Fruit fly (Drosophila melanogaster) whole organism, embryonic: ENCODE measurements around the gene ND-23.

Experiments
- Atf-2 ChIP-seq: fragments of 200-800 bp; sonication (Bioruptor generic); optimal IDR thresholded peaks from 2 replicates; lab custom pipeline; 2016; ENCODE audit warnings: missing biosample characterization, missing genetic modification characterization
- Awh ChIP-seq: fragments of 200-800 bp; sonication (Bioruptor generic); IDR thresholded peaks from 2 replicates; pipeline ENCODE4, ENCODE4 v1.3.6; 2022; ENCODE audit warnings: missing biosample characterization, missing genetic modification characterization
- CG11247 ChIP-seq: fragments of 200-800 bp; sonication (Bioruptor generic); IDR thresholded peaks from 2 replicates; pipeline ENCODE4 v1.3.6; 2022; ENCODE audit warnings: missing biosample characterization, missing genetic modification characterization
- CG11696 ChIP-seq: fragments of 200-800 bp; sonication (Bioruptor generic); IDR thresholded peaks from 2 replicates; pipeline ENCODE4 v1.3.6; 2022; ENCODE audit warnings: missing biosample characterization, missing genetic modification characterization
- CG14667 ChIP-seq: fragments of 200-800 bp; sonication (Bioruptor generic); IDR thresholded peaks from 2 replicates; pipeline ENCODE4 v1.3.6; 2022; ENCODE audit warnings: missing biosample characterization, missing genetic modification characterization
- CG1603 ChIP-seq: fragments of 200-800 bp; sonication (Bioruptor generic); optimal IDR thresholded peaks from 2 replicates; lab custom pipeline; 2019; ENCODE audit warnings: missing biosample characterization, mild to moderate bottlenecking, missing genetic modification characterization, moderate library complexity
- CG16815 ChIP-seq: fragments of 200-800 bp; sonication (Bioruptor generic); optimal IDR thresholded peaks from 3 replicates; lab custom pipeline; 2017; ENCODE audit warnings: missing biosample characterization, mild to moderate bottlenecking, missing genetic modification characterization
- CG17361 ChIP-seq: fragments of 200-800 bp; sonication (Bioruptor generic); IDR thresholded peaks from 3 replicates; pipeline ENCODE4 v1.3.6; 2022; ENCODE audit warnings: missing biosample characterization, missing genetic modification characterization
- CG17802 ChIP-seq: fragments of 200-800 bp; sonication (Bioruptor generic); optimal IDR thresholded peaks from 2 replicates; lab custom pipeline; 2018; ENCODE audit warnings: missing biosample characterization, mild to moderate bottlenecking, missing genetic modification characterization, moderate library complexity
- CG1832 ChIP-seq: fragments of 200-800 bp; sonication (Bioruptor generic); optimal IDR thresholded peaks from 2 replicates; lab custom pipeline; 2017; ENCODE audit warnings: missing biosample characterization, mild to moderate bottlenecking, missing genetic modification characterization, inconsistent platforms
- CG30403 ChIP-seq: fragments of 200-800 bp; sonication (Bioruptor generic); optimal IDR thresholded peaks from 3 replicates; lab custom pipeline; 2016; ENCODE audit warnings: missing biosample characterization, missing genetic modification characterization
- CG31224 ChIP-seq: fragments of 200-800 bp; sonication (Bioruptor generic); IDR thresholded peaks from 2 replicates; pipeline ENCODE4 v1.3.6; 2022; ENCODE audit warnings: missing biosample characterization, missing genetic modification characterization
- CG4360 ChIP-seq: fragments of 200-800 bp; sonication (Bioruptor generic); IDR thresholded peaks from 2 replicates; pipeline ENCODE4 v1.3.6; 2022; ENCODE audit warnings: missing biosample characterization, missing genetic modification characterization
- CG6175 ChIP-seq: fragments of 200-800 bp; sonication (Bioruptor generic); IDR thresholded peaks from 3 replicates; pipeline ENCODE4 v1.3.6; 2022; ENCODE audit warnings: missing biosample characterization, missing genetic modification characterization
- CG6654 ChIP-seq: fragments of 200-800 bp; sonication (Bioruptor generic); optimal IDR thresholded peaks from 2 replicates; lab custom pipeline; 2017; ENCODE audit warnings: missing biosample characterization, mild to moderate bottlenecking, missing genetic modification characterization
- CG9817 ChIP-seq: fragments of 200-800 bp; sonication (Bioruptor generic); optimal IDR thresholded peaks from 2 replicates; lab custom pipeline; 2018; ENCODE audit warnings: missing biosample characterization, mild to moderate bottlenecking, missing genetic modification characterization, moderate library complexity
- CG9932 ChIP-seq: fragments of 200-800 bp; sonication (Bioruptor generic); IDR thresholded peaks from 2 replicates; pipeline ENCODE4 v1.3.6; 2022; ENCODE audit warnings: missing biosample characterization, missing genetic modification characterization
- CTCF ChIP-seq: fragments of 200-800 bp; sonication (Bioruptor generic); optimal IDR thresholded peaks from 2 replicates; lab custom pipeline; 2017; ENCODE audit warnings: missing biosample characterization, mild to moderate bottlenecking, missing genetic modification characterization, moderate library complexity
- Dek ChIP-seq: fragments of 200-800 bp; sonication (Bioruptor generic); optimal IDR thresholded peaks from 3 replicates; lab custom pipeline; 2019; ENCODE audit warnings: missing biosample characterization, mild to moderate bottlenecking, missing genetic modification characterization, moderate library complexity
- Drgx ChIP-seq: fragments of 200-800 bp; sonication (Bioruptor generic); IDR thresholded peaks from 2 replicates; pipeline ENCODE4 v1.3.6; 2022; ENCODE audit warnings: missing biosample characterization, missing genetic modification characterization
- E2f1 ChIP-seq: fragments of 200-800 bp; sonication (Bioruptor generic); IDR thresholded peaks from 2 replicates; pipeline ENCODE4 v1.3.6; 2022; ENCODE audit warnings: missing biosample characterization, missing genetic modification characterization
- Gug ChIP-seq: fragments of 200-800 bp; sonication (Bioruptor generic); IDR thresholded peaks from 4 replicates; pipeline ENCODE4 v1.3.6; 2022; ENCODE audit warnings: missing biosample characterization, missing genetic modification characterization
- Hr3 ChIP-seq: fragments of 200-800 bp; sonication (Bioruptor generic); optimal IDR thresholded peaks from 3 replicates; lab custom pipeline; 2016; ENCODE audit warnings: missing biosample characterization, missing genetic modification characterization
- MTF-1 ChIP-seq: fragments of 200-800 bp; sonication (Bioruptor generic); optimal IDR thresholded peaks from 2 replicates; lab custom pipeline; 2018; ENCODE audit warnings: missing biosample characterization, mild to moderate bottlenecking, missing genetic modification characterization, borderline replicate concordance
- Max ChIP-seq: fragments of 200-800 bp; sonication (Bioruptor generic); optimal IDR thresholded peaks from 2 replicates; lab custom pipeline; 2016; ENCODE audit warnings: missing biosample characterization, mild to moderate bottlenecking, missing genetic modification characterization
- Myb ChIP-seq: fragments of 200-800 bp; sonication (Bioruptor generic); optimal IDR thresholded peaks from 2 replicates; lab custom pipeline; 2016; ENCODE audit warnings: missing biosample characterization, missing genetic modification characterization
- Side ChIP-seq: fragments of 200-800 bp; sonication (Bioruptor generic); optimal IDR thresholded peaks from 2 replicates; lab custom pipeline; 2016; ENCODE audit warnings: missing biosample characterization, missing genetic modification characterization
- ab ChIP-seq: fragments of 200-800 bp; sonication (Bioruptor generic); optimal IDR thresholded peaks from 2 replicates; lab custom pipeline; 2016; ENCODE audit warnings: missing biosample characterization, missing genetic modification characterization
- ase ChIP-seq: fragments of 200-800 bp; sonication (Bioruptor generic); IDR thresholded peaks from 3 replicates; pipeline ENCODE4 v1.3.6; 2022; ENCODE audit warnings: missing biosample characterization, missing genetic modification characterization
- bsh ChIP-seq, 2 experiments: fragments of 200-800 bp; sonication (Bioruptor generic); optimal IDR thresholded peaks; 2 replicates each; lab custom pipeline; 2017 to 2018; ENCODE audit warnings: mild to moderate bottlenecking in 2 of 2, missing biosample characterization in 2 of 2, missing genetic modification characterization in 2 of 2, moderate library complexity in 1 of 2
- ems ChIP-seq: fragments of 200-800 bp; sonication (Bioruptor generic); optimal IDR thresholded peaks from 3 replicates; lab custom pipeline; 2016; ENCODE audit warnings: missing biosample characterization, missing genetic modification characterization
- eyg ChIP-seq: fragments of 200-800 bp; sonication (Bioruptor generic); optimal IDR thresholded peaks from 3 replicates; lab custom pipeline; 2016; ENCODE audit warnings: missing biosample characterization, missing genetic modification characterization
- gsb ChIP-seq: fragments of 200-800 bp; sonication (Bioruptor generic); IDR thresholded peaks from 2 replicates; pipeline ENCODE4 v1.3.6; 2022; ENCODE audit warnings: missing biosample characterization, missing genetic modification characterization
- ind ChIP-seq: fragments of 200-800 bp; sonication (Bioruptor generic); optimal IDR thresholded peaks from 3 replicates; lab custom pipeline; 2016; ENCODE audit warnings: missing biosample characterization, missing genetic modification characterization
- lab ChIP-seq: fragments of 200-800 bp; sonication (Bioruptor generic); optimal IDR thresholded peaks from 3 replicates; lab custom pipeline; 2017; ENCODE audit warnings: missing biosample characterization, missing genetic modification characterization, mild to moderate bottlenecking, moderate library complexity, missing genetic modification reagents
- lola ChIP-seq, 3 experiments: fragments of >200 bp in 2 of 3; fragments of 200-800 bp in 1 of 3; sonication (Bioruptor generic) in 1 of 3; optimal IDR thresholded peaks; 2 replicates each; lab custom pipeline; 2017 to 2019; ENCODE audit warnings: missing biosample characterization in 3 of 3, missing genetic modification characterization in 3 of 3, mild to moderate bottlenecking in 1 of 3, moderate library complexity in 1 of 3
- nau ChIP-seq: fragments of 200-800 bp; sonication (Bioruptor generic); optimal IDR thresholded peaks from 3 replicates; lab custom pipeline; 2017; ENCODE audit warnings: missing biosample characterization, mild to moderate bottlenecking, missing genetic modification characterization, missing genetic modification reagents
- odd ChIP-seq: fragments of 200-800 bp; sonication (Bioruptor generic); optimal IDR thresholded peaks from 2 replicates; lab custom pipeline; 2017; ENCODE audit warnings: missing biosample characterization, mild to moderate bottlenecking, missing genetic modification characterization
- otp ChIP-seq: fragments of 200-800 bp; sonication (Bioruptor generic); IDR thresholded peaks from 3 replicates; pipeline ENCODE4, ENCODE4 v1.3.6; 2022; ENCODE audit warnings: missing biosample characterization, missing genetic modification characterization
- pb ChIP-seq: fragments of 200-800 bp; sonication (Bioruptor generic); optimal IDR thresholded peaks from 3 replicates; lab custom pipeline; 2016; ENCODE audit warnings: missing biosample characterization, missing genetic modification characterization
- pho ChIP-seq: fragments of 200-800 bp; sonication (Bioruptor generic); optimal IDR thresholded peaks from 2 replicates; lab custom pipeline; 2016; ENCODE audit warnings: missing biosample characterization, missing genetic modification characterization
- psq ChIP-seq: fragments of 200-800 bp; sonication (Bioruptor generic); optimal IDR thresholded peaks from 2 replicates; lab custom pipeline; 2017; ENCODE audit warnings: missing biosample characterization, missing genetic modification characterization
- row ChIP-seq: fragments of 200-800 bp; sonication (Bioruptor generic); IDR thresholded peaks from 3 replicates; pipeline ENCODE4 v1.3.6; 2022; ENCODE audit warnings: missing biosample characterization, missing genetic modification characterization
- sens ChIP-seq: fragments of 200-800 bp; sonication (Bioruptor generic); peaks from one replicate; lab custom pipeline; 2016; ENCODE audit warnings: missing biosample characterization, missing genetic modification characterization
- sna ChIP-seq: fragments of 200-800 bp; sonication (Bioruptor generic); IDR thresholded peaks from 2 replicates; pipeline ENCODE4 v1.3.6; 2022; ENCODE audit warnings: missing biosample characterization, missing genetic modification characterization; ENCODE audit not compliant: partially characterized antibody
- sr ChIP-seq: fragments of 200-800 bp; sonication (Bioruptor generic); IDR thresholded peaks from 3 replicates; pipeline ENCODE4 v1.3.6; 2022; ENCODE audit warnings: missing biosample characterization, missing genetic modification characterization
- stwl ChIP-seq: fragments of 200-800 bp; sonication (Bioruptor generic); optimal IDR thresholded peaks from 3 replicates; lab custom pipeline; 2018; ENCODE audit warnings: missing biosample characterization, mild to moderate bottlenecking, missing genetic modification characterization, moderate library complexity
- tna ChIP-seq: fragments of 200-800 bp; sonication (Bioruptor generic); IDR thresholded peaks from 2 replicates; pipeline ENCODE4 v1.3.6; 2022; ENCODE audit warnings: missing biosample characterization, missing genetic modification characterization; ENCODE audit not compliant: partially characterized antibody
- toy ChIP-seq: fragments of 200-800 bp; sonication (Bioruptor generic); IDR thresholded peaks from 2 replicates; pipeline ENCODE4 v1.3.6; 2022; ENCODE audit warnings: missing biosample characterization, missing genetic modification characterization
- wdn ChIP-seq: fragments of 200-800 bp; sonication (Bioruptor generic); IDR thresholded peaks from 2 replicates; pipeline ENCODE4 v1.3.6; 2022; ENCODE audit warnings: missing biosample characterization, missing genetic modification characterization
- wek ChIP-seq: fragments of 200-800 bp; sonication (Bioruptor generic); optimal IDR thresholded peaks from 3 replicates; lab custom pipeline; 2018; ENCODE audit warnings: missing biosample characterization, mild to moderate bottlenecking, missing genetic modification characterization, moderate library complexity
- zfh1 ChIP-seq: fragments of 200-800 bp; sonication (Bioruptor generic); IDR thresholded peaks from 3 replicates; pipeline ENCODE4 v1.3.6; 2022; ENCODE audit warnings: missing biosample characterization, missing genetic modification characterization

ND-23 gene

DNA sequence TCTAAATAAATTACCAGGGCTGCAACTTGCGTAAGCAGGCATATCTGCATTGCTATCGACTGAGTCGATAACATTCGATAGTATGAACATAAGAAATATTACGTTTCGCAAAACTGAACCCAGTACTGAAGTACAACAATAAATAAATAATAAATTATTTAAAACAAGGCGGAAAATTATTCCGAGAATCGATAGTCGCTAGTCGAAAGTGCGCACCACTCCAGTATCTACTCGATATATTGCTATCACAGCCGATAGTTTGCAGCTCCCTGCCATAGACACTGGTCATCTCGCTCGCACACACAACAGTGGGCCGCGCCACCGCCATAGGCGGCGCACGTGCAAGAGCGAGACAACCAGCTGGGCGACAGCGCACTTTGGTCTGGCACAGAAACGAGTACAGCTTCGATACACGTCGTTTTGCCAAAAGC lies 43.5 kb downstream of the ND-23 start, which contains the start of gene nsl1 (continued):
- TF ChIP-seq ind (GFP tag; lab: Kevin White, UChicago): peak; percentile 32
- TF ChIP-seq Gug (GFP tag; lab: Robert Waterston, UW): peak; percentile 27; the same call in 1 of the 4 replicates
- TF ChIP-seq CG11696 (GFP tag; lab: Robert Waterston, UW): no peak
- TF ChIP-seq psq (GFP tag; lab: Kevin White, UChicago): no peak
- TF ChIP-seq Max (GFP tag; lab: Kevin White, UChicago): peak; percentile 41
- peak; percentile 94 for TF ChIP-seq tna (GFP tag; lab: Robert Waterston, UW)
- TF ChIP-seq stwl (tag; lab: Kevin White, UChicago): peak; percentile 87
- TF ChIP-seq E2f1 (GFP tag; lab: Robert Waterston, UW): peak; percentile 48
- 0 out of 3 replicates have a peak, but pooled peaks have one; percentile 25 for TF ChIP-seq ase (GFP tag; lab: Robert Waterston, UW)
- TF ChIP-seq CG31224: no peak
- no peak for TF ChIP-seq eyg (GFP tag; lab: Kevin White, UChicago)
- TF ChIP-seq CG4360: no peak
- no peak for TF ChIP-seq CG6175 (GFP tag; lab: Robert Waterston, UW)
- TF ChIP-seq CG11247: no peak
- TF ChIP-seq CG1603 (tag; lab: Kevin White, UChicago): peak; percentile 58
- TF ChIP-seq Drgx (GFP tag; lab: Robert Waterston, UW): no peak
- TF ChIP-seq CG9817: peak; percentile 13
- no peak for TF ChIP-seq CG16815 (GFP tag; lab: Kevin White, UChicago)
- TF ChIP-seq ab (GFP tag; lab: Kevin White, UChicago): peak; percentile 6
- TF ChIP-seq ems: peak; percentile 20
- TF ChIP-seq CG17361 (GFP tag; lab: Robert Waterston, UW): peak; percentile 44; the same call in 2 of the 3 replicates
- TF ChIP-seq zfh1 (GFP tag; lab: Robert Waterston, UW): peak; percentile 24; the same call in 1 of the 3 replicates
- peak; percentile 99 for TF ChIP-seq CG1832
- peak; percentile 61 for TF ChIP-seq CG9932 (GFP tag; lab: Robert Waterston, UW)
- TF ChIP-seq Awh: peak; percentile 24; the same call in 1 of the 2 replicates
- no peak for TF ChIP-seq MTF-1 (GFP tag; lab: Kevin White, UChicago)
- TF ChIP-seq Dek (tag; lab: Kevin White, UChicago): no peak
- no peak for TF ChIP-seq Myb (GFP tag; lab: Kevin White, UChicago)
- TF ChIP-seq gsb (GFP tag; lab: Robert Waterston, UW): no peak
- no peak for TF ChIP-seq CG6654 (GFP tag; lab: Kevin White, UChicago)
- TF ChIP-seq CG17802 (tag; lab: Kevin White, UChicago): peak; percentile 75
- peak; percentile 71 for TF ChIP-seq row
- TF ChIP-seq pho (GFP tag; lab: Kevin White, UChicago): no peak
- peak; percentile 74 for TF ChIP-seq sens (GFP tag; lab: Kevin White, UChicago)
- no peak for TF ChIP-seq wek (GFP tag; lab: Kevin White, UChicago)
- TF ChIP-seq CG14667 (GFP tag; lab: Robert Waterston, UW): 0 out of 2 replicates have a peak, but pooled peaks have one; percentile 11
- no peak for TF ChIP-seq nau (GFP tag; lab: Kevin White, UChicago)
- no peak for TF ChIP-seq pb (GFP tag; lab: Kevin White, UChicago)
- peak; percentile 33; the same call in 1 of the 2 replicates for TF ChIP-seq wdn (GFP tag; lab: Robert Waterston, UW)
- peak; percentile 43 for TF ChIP-seq CG30403 (GFP tag; lab: Kevin White, UChicago)
- peak; percentile 20 for TF ChIP-seq Hr3
- TF ChIP-seq otp (GFP tag; lab: Robert Waterston, UW): no peak
- TF ChIP-seq CTCF (GFP tag; lab: Kevin White, UChicago): peak; percentile 47
- peak in 1 of 3 experiments; percentile 25 for TF ChIP-seq lola (GFP tag; optimal IDR thresholded peaks at IDR 0.05; lab: Kevin White, UChicago)
- TF ChIP-seq Side (GFP tag; lab: Kevin White, UChicago): no peak
- TF ChIP-seq lab (GFP tag; lab: Kevin White, UChicago): peak; percentile 64
- TF ChIP-seq odd (GFP tag; lab: Kevin White, UChicago): no peak
- no peak for TF ChIP-seq toy
- no peak for TF ChIP-seq Atf-2 (GFP tag; lab: Kevin White, UChicago)
- TF ChIP-seq sna: peak; percentile 96
- TF ChIP-seq bsh (GFP tag; optimal IDR thresholded peaks at IDR 0.05; lab: Kevin White, UChicago): peak in 1 of 2 experiments; percentile 31
- TF ChIP-seq sr (GFP tag; lab: Robert Waterston, UW): no peak
